Worm (Caenorhabditis elegans) whole organism, early embryonic: Measurements from ENCODE around the gene cpar-1.

Experiments
- B0310.2 ChIP-seq: sonication (generic microtip); optimal IDR thresholded peaks from 2 replicates; lab custom pipeline; 2016; ENCODE audit warnings: mild to moderate bottlenecking, missing genetic modification characterization, missing compliant biosample characterization
- F13C5.2 ChIP-seq: sonication (generic microtip); optimal IDR thresholded peaks from 2 replicates; lab custom pipeline; 2017; ENCODE audit warnings: mild to moderate bottlenecking, missing genetic modification characterization, inconsistent platforms, missing compliant biosample characterization
- aly-1 ChIP-seq: sonication (generic microtip); optimal IDR thresholded peaks from 2 replicates; lab custom pipeline; 2016; ENCODE audit warnings: missing genetic modification characterization, missing compliant biosample characterization
- ama-1 ChIP-seq: fragments of 150-350 bp; optimal IDR thresholded peaks from 2 replicates; lab custom pipeline; 2014
- ceh-13 ChIP-seq: fragments of 200-800 bp; sonication (Bioruptor generic); optimal IDR thresholded peaks from 2 replicates; lab custom pipeline; 2018; ENCODE audit warnings: mild to moderate bottlenecking, missing genetic modification characterization, missing compliant biosample characterization
- ceh-36 ChIP-seq: sonication (generic microtip); optimal IDR thresholded peaks from 2 replicates; lab custom pipeline; 2016; ENCODE audit warnings: missing genetic modification characterization, inconsistent platforms, missing compliant biosample characterization
- ets-7 ChIP-seq: sonication (generic microtip); optimal IDR thresholded peaks from 2 replicates; lab custom pipeline; 2016; ENCODE audit warnings: missing genotype, missing genetic modification characterization, missing compliant biosample characterization
- flt-1 ChIP-seq: fragments of 200-800 bp; sonication (Bioruptor generic); IDR thresholded peaks from 2 replicates; pipeline ENCODE4 v1.3.6; 2022; ENCODE audit warnings: missing genetic modification characterization, missing compliant biosample characterization
- hmbx-1 ChIP-seq: sonication (generic microtip); optimal IDR thresholded peaks from 2 replicates; lab custom pipeline; 2016; ENCODE audit warnings: mild to moderate bottlenecking, missing genetic modification characterization, missing compliant biosample characterization
- hmg-4 ChIP-seq: fragments of 200-800 bp; sonication (Bioruptor generic); optimal IDR thresholded peaks from 2 replicates; lab custom pipeline; 2018; ENCODE audit warnings: mild to moderate bottlenecking, missing genetic modification characterization, missing compliant biosample characterization
- hnd-1 ChIP-seq: sonication (generic microtip); optimal IDR thresholded peaks from 2 replicates; lab custom pipeline; 2016; ENCODE audit warnings: missing genetic modification characterization, missing compliant biosample characterization
- pes-1 ChIP-seq: fragments of 200-800 bp; sonication (Bioruptor generic); IDR thresholded peaks from 2 replicates; pipeline ENCODE4 v1.3.6; 2022; ENCODE audit warnings: missing genetic modification reagents, missing genetic modification characterization, missing compliant biosample characterization
- scrt-1 ChIP-seq: fragments of 200-800 bp; sonication (Bioruptor generic); IDR thresholded peaks from 2 replicates; pipeline ENCODE4 v1.3.6; 2022; ENCODE audit warnings: missing genetic modification characterization, missing compliant biosample characterization
- sea-1 ChIP-seq: fragments of 200-800 bp; sonication (Bioruptor generic); conservative IDR thresholded peaks from 2 replicates; pipeline ENCODE4 v1.3.6; 2022; ENCODE audit warnings: missing genetic modification characterization, missing compliant biosample characterization
- tbx-11 ChIP-seq: fragments of 200-800 bp; sonication (Bioruptor generic); IDR thresholded peaks from 2 replicates; pipeline ENCODE4 v1.3.6; 2022; ENCODE audit warnings: missing genetic modification characterization, missing compliant biosample characterization
- tbx-37 ChIP-seq: fragments of 200-800 bp; sonication (Bioruptor generic); conservative IDR thresholded peaks from 2 replicates; pipeline ENCODE4 v1.3.6; 2022; ENCODE audit warnings: missing genetic modification reagents, missing genetic modification characterization, missing compliant biosample characterization
- tra-4 ChIP-seq: sonication (generic microtip); optimal IDR thresholded peaks from 2 replicates; lab custom pipeline; 2017; ENCODE audit warnings: missing genetic modification characterization, missing compliant biosample characterization

cpar-1 gene

DNA sequence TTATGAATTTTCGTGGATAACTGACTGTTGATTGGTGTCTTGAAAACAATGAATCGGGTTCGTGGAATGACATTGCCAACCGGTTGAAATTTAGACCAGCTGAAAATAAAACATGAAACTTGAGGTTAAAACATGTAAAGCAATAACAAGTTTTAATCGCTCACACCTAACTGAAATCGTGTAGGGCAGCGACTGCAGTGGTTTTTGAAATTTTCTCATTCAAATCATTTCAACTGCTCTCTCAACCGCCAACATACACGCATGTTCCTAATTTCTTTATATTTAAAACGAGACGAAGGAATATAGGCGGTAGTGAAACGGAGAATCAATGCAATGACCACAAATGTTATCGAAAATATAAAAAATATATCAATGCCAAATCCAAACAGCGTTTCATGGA is 9.0 kb downstream of the cpar-1 start:
- TF ChIP-seq ama-1 (lab: Kevin White, UChicago) (no peak), hmg-4 (GFP tag; lab: Kevin White, UChicago) (no peak), flt-1 (GFP tag; lab: Robert Waterston, UW) (no peak), scrt-1 (GFP tag; lab: Robert Waterston, UW) (no peak)

DNA sequence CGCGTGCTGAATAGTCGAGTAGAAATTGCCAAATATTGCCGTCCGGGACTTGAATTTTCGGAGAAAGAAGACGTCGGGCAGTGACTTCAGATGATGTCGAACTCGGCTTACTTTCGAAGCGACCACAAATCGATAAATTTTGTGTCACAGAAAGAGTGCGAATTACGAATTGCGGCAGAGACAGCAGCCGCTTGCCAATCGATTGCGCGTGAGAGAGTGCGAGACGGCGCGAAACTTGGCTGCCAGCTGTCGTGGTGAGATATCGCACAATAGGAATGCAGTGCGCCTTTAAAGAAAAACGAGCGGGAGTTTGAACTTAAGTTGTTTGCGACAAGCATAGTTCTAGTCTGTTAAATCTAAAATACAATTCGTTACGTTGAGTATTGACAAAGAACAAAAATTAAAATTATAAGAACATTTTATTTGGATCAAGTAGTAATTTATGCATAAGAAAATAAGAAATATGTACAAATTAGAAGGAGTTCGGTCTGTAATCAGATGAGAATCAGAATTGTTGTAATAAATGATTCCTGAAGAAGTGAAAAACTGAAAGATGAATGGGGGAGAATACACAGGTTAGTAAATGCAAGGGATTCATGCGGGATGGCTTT is 9.7 kb downstream of the cpar-1 start, which contains the start of gene pir-2:
pir-2 (minus strand) TSS at position 218 of the 611 bp plus-strand sequence.
- TF ChIP-seq pes-1 = peak; percentile 27; the same call in 1 of the 2 replicates
- TF ChIP-seq sea-1 (GFP tag; lab: Robert Waterston, UW) = 0 out of 2 replicates have a peak, but pooled peaks have one; percentile 39
- no peak for TF ChIP-seq F13C5.2 (tag; lab: Kevin White, UChicago)
- peak; percentile 23 for TF ChIP-seq B0310.2 (tag; lab: Kevin White, UChicago)
- TF ChIP-seq hmg-4 (GFP tag; lab: Kevin White, UChicago) = peak; percentile 46

DNA sequence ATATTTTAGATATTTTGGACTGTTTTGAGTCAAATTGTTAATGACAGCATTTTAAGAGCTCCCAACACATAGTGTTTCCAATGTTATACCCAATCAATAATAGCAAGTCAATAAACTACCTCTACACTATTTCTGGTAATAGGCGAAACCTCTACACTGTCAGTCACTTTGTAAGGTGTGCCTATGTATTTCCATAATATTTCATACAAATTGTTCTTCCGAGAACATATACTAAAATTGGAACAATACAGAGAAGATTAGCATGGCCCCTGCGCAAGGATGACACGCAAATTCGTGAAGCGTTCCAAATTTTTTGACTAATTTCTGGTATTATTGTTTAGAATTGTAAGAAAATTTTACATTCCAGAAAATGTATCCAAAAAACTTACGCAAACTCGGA is 11.8 kb downstream of the cpar-1 start:
- TF ChIP-seq pes-1 = peak; percentile 52; the same call in 1 of the 2 replicates

DNA sequence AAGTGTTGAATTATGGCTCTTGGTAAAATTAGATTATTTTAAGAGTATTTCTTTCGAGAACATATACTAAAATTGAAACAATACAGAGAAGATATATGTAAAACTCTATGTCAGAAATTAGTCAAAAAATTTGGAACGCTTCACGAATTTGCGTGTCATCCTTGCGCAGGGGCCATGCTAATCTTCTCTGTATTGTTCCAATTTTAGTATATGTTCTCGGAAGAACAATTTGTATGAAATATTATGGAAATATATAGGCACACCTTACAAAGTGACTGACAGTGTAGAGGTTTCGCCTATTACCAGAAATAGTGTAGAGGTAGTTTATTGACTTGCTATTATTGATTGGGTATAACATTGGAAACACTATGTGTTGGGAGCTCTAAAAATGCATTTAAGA is 13.8 kb downstream of the cpar-1 start:
- TF ChIP-seq pes-1 = peak; percentile 65

DNA sequence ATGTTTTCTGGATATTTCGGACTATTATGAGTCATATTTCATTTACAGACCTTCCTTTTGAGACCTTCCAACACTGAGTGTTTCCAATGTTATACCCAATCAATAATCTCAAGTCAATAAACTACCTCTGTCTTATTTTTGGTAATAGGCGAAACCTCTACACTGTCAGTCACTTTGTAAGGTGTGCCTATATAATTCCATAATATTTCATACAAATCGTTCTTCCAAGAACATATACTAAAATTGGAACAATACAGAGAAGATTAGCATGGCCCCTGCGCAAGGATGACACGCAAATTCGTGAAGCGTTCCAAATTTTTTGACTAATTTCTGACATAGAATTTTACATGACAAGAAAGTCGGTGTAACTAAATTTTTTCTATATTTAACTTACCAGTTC is 15.5 kb downstream of the cpar-1 start:
- 0 out of 2 replicates have a peak, but pooled peaks have one; percentile 13 for TF ChIP-seq pes-1

ce11 chrIII:9449831-9450230 is 16.0 kb downstream of the cpar-1 start, which contains the start of gene F54C8.6:
F54C8.6 (minus strand) TSS chrIII:9449931.
- TF ChIP-seq pes-1 = no peak
- no peak for TF ChIP-seq ceh-36 (tag; lab: Kevin White, UChicago)
- no peak for TF ChIP-seq aly-1 (tag; lab: Kevin White, UChicago)
- no peak for TF ChIP-seq tbx-11 (GFP tag; lab: Robert Waterston, UW)

DNA sequence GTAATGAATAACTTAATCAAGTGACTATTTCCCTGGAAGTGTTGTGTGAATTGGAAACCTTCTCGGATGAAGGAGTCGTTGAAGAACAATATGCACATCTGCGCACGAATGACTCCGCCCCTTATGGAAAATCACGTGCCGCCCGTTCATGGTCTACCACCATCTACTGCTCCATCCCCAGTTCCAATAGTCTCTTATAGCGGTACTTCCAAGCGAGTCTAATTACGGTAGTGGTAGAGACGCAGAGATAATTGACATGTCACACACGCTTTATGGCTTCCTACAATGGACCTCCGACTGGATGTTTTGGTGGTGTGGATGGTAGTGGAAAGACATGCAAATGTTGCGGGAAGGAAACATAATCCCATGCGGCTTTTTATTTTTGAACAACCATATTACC is 17.1 kb downstream of the cpar-1 start:
- TF ChIP-seq tra-4 (tag; lab: Kevin White, UChicago) = peak; percentile 5
- TF ChIP-seq hmg-4 (GFP tag; lab: Kevin White, UChicago) = peak; percentile 65
- TF ChIP-seq pes-1 = no peak
- 0 out of 2 replicates have a peak, but pooled peaks have one; percentile 36 for TF ChIP-seq flt-1 (GFP tag; lab: Robert Waterston, UW)
- TF ChIP-seq hmbx-1 = no peak
- no peak for TF ChIP-seq ama-1 (lab: Kevin White, UChicago)
- no peak for TF ChIP-seq hnd-1
- no peak for TF ChIP-seq ceh-36 (tag; lab: Kevin White, UChicago)
- no peak for TF ChIP-seq B0310.2 (tag; lab: Kevin White, UChicago)
- TF ChIP-seq F13C5.2 (tag; lab: Kevin White, UChicago) = no peak
- TF ChIP-seq ceh-13 (GFP tag; lab: Kevin White, UChicago) = no peak
- TF ChIP-seq tbx-11 (GFP tag; lab: Robert Waterston, UW) = no peak
- TF ChIP-seq sea-1 (GFP tag; lab: Robert Waterston, UW) = no peak
- TF ChIP-seq ets-7 (tag; lab: Kevin White, UChicago) = no peak
- TF ChIP-seq scrt-1 (GFP tag; lab: Robert Waterston, UW) = 0 out of 2 replicates have a peak, but pooled peaks have one; percentile 12
- TF ChIP-seq aly-1 (tag; lab: Kevin White, UChicago) = no peak
- TF ChIP-seq tbx-37 (GFP tag; lab: Robert Waterston, UW) = no peak

DNA sequence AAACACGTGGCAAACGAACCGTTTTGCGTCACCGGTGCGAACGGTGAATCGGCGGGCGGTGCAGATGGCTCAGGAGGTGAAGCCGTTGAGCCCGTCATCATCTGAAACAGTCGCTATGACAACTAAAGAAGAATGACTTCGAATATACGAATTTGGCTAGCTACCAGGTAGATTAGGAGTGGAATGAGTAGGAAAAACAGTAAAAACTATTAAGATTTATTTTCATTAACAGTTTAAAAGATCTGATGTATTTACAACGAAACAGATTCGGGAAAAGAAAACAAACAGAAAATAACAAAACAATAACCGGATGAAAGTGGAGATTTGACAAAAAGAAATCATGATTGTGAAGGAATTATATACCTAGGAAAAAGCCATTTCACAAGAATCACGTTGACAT is 20.1 kb downstream of the cpar-1 start, which contains the start of gene F54C8.7:
F54C8.7 (minus strand) TSS at position 101 of the 400 bp plus-strand sequence.
- TF ChIP-seq scrt-1 (GFP tag; lab: Robert Waterston, UW) = no peak
- no peak for TF ChIP-seq aly-1 (tag; lab: Kevin White, UChicago)
- TF ChIP-seq B0310.2 (tag; lab: Kevin White, UChicago) = no peak
- no peak for TF ChIP-seq ama-1 (lab: Kevin White, UChicago)
- no peak for TF ChIP-seq hmg-4 (GFP tag; lab: Kevin White, UChicago)
- TF ChIP-seq tra-4 (tag; lab: Kevin White, UChicago) = no peak
- no peak for TF ChIP-seq pes-1
- TF ChIP-seq F13C5.2 (tag; lab: Kevin White, UChicago) = no peak
- TF ChIP-seq ceh-36 (tag; lab: Kevin White, UChicago) = no peak
- no peak for TF ChIP-seq hmbx-1
- no peak for TF ChIP-seq ets-7 (tag; lab: Kevin White, UChicago)
- no peak for TF ChIP-seq ceh-13 (GFP tag; lab: Kevin White, UChicago)
- TF ChIP-seq tbx-37 (GFP tag; lab: Robert Waterston, UW) = no peak
- TF ChIP-seq tbx-11 (GFP tag; lab: Robert Waterston, UW) = no peak
- no peak for TF ChIP-seq hnd-1
- no peak for TF ChIP-seq flt-1 (GFP tag; lab: Robert Waterston, UW)
- no peak for TF ChIP-seq sea-1 (GFP tag; lab: Robert Waterston, UW)

- TF ChIP-seq ceh-13 (GFP tag; lab: Kevin White, UChicago) (no peak), aly-1 (tag; lab: Kevin White, UChicago) (no peak), scrt-1 (GFP tag; lab: Robert Waterston, UW) (no peak)
These were observed 20.9 kb downstream of the cpar-1 start for ce11 chrIII:9454730-9455129.
